Fruit fly (Drosophila melanogaster) Kc167 (cell line): Measurements from ENCODE around the gene PIG-K.

ENCODE experiments used
- Myc ChIP-seq: fragments of >200 bp; optimal IDR thresholded peaks from 2 replicates; lab custom pipeline; 2017; ENCODE audit warnings: missing external identifiers
- Sin3A ChIP-seq: fragments of >200 bp; optimal IDR thresholded peaks from 2 replicates; lab custom pipeline; 2018; ENCODE audit warnings: missing external identifiers
- h ChIP-seq: fragments of >200 bp; optimal IDR thresholded peaks from 3 replicates; lab custom pipeline; 2018; ENCODE audit warnings: missing external identifiers
- insv ChIP-seq: fragments of >200 bp; optimal IDR thresholded peaks from 3 replicates; lab custom pipeline; 2018; ENCODE audit warnings: missing external identifiers
- psq ChIP-seq: fragments of >200 bp; optimal IDR thresholded peaks from 2 replicates; lab custom pipeline; 2017; ENCODE audit warnings: missing external identifiers
- ttk ChIP-seq: sonication (Bioruptor generic); optimal IDR thresholded peaks from 2 replicates; lab custom pipeline; 2017; ENCODE audit warnings: missing external identifiers

Gene PIG-K

DNA sequence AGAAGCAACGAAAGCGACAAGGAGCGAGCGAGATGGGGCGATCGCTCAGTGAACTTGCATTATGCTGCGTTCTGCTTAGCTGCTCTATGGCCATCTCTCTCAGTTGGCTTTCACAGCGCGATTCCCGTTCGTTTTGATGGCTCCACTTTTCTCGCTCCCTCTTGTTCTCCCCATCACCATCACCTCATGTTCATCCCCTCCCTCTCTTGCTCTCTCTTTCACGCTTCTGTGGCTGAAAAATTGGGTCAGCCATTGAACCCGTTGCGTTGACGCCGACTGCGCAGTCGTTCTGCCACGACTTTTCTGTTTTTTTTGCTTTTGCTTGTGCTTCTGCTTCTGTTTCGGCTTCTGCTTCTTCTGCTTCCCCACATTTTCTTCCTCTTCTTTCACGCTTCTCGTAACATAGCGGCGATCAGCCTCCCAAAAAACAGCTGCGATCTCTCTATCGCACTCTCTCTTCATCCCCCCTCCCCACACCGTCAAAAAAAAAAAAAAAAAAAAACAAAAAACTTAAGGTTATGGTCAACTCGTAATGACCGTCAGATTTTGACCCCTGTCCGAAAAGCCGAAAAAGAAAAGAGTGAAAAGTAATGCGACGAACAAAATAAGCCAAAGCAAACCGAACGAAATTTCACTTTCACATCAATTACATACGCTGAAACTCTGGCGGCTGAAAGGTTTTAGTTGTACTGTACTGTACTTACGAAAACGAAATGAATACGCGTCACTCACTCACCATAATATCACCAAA is 38.4 kb downstream of the PIG-K start:
- TF ChIP-seq Sin3A (no peak), insv (lab: Kevin White, UChicago) (no peak), psq (no peak), Myc (no peak), ttk (lab: Kevin White, UChicago) (no peak), h (lab: Kevin White, UChicago) (no peak)

- TF ChIP-seq Sin3A (no peak), psq (no peak), ttk (lab: Kevin White, UChicago) (no peak), Myc (no peak), insv (lab: Kevin White, UChicago) (no peak), h (lab: Kevin White, UChicago) (no peak)
Measured at dm6 chrX:1969775-1970574, 39.2 kb downstream of the PIG-K start.

DNA sequence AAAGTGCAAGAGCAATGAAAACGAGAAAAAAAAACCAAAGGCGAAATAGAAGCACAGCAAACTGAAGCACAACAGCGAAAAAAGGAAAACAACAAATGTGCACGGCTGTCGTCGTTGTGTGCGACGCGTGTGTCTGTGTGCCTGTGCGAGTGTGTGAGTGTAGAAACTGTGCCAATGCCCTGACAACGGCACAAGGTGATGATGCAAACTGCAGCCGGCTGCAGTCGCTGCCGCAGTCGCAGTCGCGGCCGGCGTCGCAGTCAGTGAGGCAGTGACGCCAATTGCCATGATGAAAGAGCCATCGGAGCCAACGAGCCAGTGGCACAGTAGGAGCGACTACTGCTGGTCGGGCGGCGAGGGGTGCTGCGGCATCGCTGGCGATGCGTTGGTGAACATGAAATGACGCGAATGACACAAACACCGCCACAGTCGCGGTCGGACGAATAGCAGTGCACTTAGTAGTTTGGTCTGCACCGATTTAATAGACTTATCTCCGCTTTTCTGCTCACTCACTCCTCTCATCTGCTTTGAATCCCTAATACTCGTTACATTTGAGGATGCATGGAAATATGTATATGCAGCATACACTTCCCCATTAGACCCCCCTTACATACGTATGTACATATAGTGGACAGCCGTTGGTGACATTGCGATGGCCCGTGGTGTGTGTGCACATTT is 40.4 kb downstream of the PIG-K start:
- no peak for TF ChIP-seq h (lab: Kevin White, UChicago)
- no peak for TF ChIP-seq Myc
- TF ChIP-seq insv (lab: Kevin White, UChicago) = no peak
- TF ChIP-seq Sin3A = no peak
- TF ChIP-seq ttk (lab: Kevin White, UChicago) = no peak
- no peak for TF ChIP-seq psq

- TF ChIP-seq ttk (lab: Kevin White, UChicago) = no peak
- no peak for TF ChIP-seq Sin3A
- no peak for TF ChIP-seq Myc
- no peak for TF ChIP-seq insv (lab: Kevin White, UChicago)
Measured at dm6 chrX:1968152-1968551, 41.0 kb downstream of the PIG-K start.

DNA sequence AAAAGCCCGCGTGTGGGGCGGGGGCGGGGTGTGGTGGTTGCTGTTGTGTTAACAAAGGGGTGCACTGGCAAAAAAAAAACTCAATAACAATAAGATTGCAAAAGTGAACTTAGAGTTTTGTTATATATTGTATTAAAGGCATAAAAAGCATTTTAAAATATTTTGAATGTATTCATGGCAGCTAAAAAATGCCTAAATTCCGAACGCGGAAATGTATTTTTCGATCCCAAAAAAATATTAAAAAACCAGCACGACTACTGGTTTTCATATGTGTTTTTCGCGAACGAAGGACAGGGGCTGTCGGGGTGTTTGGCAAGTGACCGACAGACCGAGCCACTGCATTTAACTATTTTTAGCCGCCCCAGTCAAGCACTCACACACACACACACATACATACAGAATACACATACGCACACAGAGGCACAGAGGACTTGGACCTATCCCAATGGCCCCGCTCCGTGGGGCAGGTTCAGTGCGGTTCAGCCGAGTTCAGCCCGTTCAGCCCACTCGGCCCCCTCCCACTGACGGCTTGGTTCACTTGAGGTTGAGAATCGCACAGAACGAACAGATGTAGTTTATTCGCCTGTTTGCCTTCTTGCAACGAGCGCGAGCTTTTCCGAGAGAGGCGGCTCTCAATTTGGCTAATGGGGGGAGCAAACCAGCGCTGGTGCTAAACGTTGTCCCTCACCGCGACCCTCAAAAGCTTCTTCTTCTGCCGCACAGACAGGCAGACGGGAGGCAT is 42.2 kb downstream of the PIG-K start:
- TF ChIP-seq insv (lab: Kevin White, UChicago) = no peak
- no peak for TF ChIP-seq Myc
- no peak for TF ChIP-seq h (lab: Kevin White, UChicago)
- TF ChIP-seq ttk (lab: Kevin White, UChicago) = no peak

DNA sequence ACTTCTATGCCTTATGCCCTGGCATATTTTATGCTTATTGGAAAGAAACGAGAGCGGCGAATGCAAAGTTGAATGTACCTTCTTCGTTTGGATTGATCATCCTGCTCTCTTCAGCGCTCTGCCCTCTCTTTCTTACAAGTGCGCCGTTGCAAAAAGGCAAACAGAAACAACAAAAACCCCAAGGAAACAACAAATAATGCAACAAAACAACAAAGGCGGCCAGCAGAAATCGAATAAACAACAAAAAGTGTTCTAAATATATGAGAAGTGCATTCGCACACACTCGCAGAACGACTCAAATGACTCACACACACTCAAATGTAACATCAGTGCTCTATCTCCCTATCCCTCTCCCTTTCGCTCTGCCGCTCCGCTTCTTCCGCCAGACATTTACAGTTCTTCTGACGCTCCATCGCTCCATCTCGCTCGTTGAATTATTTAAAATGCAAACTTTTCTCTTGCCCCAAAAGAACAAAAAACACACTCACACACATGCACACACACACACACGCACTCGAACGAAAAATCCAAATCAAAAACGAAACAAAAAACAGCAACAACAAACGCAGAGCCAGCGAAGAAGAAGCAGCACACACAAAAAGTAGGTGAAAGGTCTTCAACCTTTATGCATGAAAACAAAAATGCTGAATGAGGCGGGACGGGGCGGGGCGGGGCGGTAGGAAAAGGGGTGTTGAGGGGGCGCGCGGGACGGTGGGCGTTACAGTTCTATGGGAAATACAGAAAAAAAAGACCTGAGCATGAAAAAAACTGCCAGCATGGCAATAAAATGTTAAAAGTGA is 43.0 kb downstream of the PIG-K start:
- TF ChIP-seq h (lab: Kevin White, UChicago) = no peak
- TF ChIP-seq Sin3A = no peak
- no peak for TF ChIP-seq Myc
- TF ChIP-seq psq = no peak
- TF ChIP-seq insv (lab: Kevin White, UChicago) = no peak
- TF ChIP-seq ttk (lab: Kevin White, UChicago) = no peak

dm6 chrX:1965512-1965911 is 43.7 kb downstream of the PIG-K start:
- no peak for TF ChIP-seq insv (lab: Kevin White, UChicago)
- TF ChIP-seq Myc = no peak
- TF ChIP-seq Sin3A = no peak
- no peak for TF ChIP-seq h (lab: Kevin White, UChicago)
- TF ChIP-seq ttk (lab: Kevin White, UChicago) = no peak
- no peak for TF ChIP-seq psq

DNA sequence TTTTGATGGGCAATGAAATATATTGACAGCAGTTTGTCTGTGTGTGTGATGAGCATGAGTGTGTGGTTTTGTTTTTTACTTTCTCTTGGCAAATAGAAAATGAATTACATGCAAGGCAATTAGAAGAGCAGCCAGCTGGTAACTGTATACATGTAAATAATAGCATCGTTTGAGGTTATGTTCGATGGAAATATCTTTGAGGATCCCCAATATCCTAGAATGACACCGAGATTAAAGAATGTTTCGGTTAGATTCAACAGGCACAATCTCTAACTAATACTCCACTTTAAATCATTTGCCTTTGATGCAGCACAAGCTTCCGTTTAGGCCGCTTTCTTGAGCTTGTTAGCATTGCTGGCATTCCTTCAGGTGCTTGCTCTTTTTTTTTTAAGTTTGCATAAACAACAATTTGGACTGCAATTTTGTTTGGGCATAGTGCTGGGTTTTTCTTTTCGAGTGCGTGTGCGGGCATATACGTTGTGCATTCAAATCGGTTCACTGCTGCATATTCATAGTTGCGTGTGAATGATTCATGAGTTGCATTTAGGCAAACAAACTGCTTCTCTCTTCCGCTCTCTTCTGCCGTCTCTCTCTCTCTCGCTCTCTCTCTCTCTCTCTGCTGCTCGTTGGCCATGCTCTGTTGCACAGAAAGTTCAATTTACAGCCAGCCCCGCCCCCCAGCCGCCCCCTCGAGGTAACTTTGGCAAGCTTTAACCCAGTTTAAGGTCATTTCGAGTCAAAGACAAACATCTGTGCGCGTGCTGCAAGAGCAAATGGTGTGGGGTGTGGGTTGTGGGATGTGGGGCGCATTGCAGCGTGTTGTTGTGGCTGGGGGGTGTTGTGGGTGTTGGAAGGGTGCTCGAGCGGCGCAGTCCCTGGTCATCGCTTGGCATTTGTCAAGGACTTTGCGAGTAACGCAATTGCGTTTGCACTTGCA is 44.5 kb downstream of the PIG-K start:
- TF ChIP-seq ttk (lab: Kevin White, UChicago) = no peak
- TF ChIP-seq psq = no peak
- no peak for TF ChIP-seq Myc
- TF ChIP-seq Sin3A = no peak
- no peak for TF ChIP-seq h (lab: Kevin White, UChicago)

dm6 chrX:1963591-1964216 is 45.5 kb downstream of the PIG-K start:
- no peak for TF ChIP-seq Myc
- TF ChIP-seq Sin3A = no peak
- no peak for TF ChIP-seq ttk (lab: Kevin White, UChicago)
- no peak for TF ChIP-seq psq
- TF ChIP-seq insv (lab: Kevin White, UChicago) = no peak
- no peak for TF ChIP-seq h (lab: Kevin White, UChicago)

- TF ChIP-seq h (lab: Kevin White, UChicago) = no peak
- no peak for TF ChIP-seq insv (lab: Kevin White, UChicago)
- TF ChIP-seq ttk (lab: Kevin White, UChicago) = no peak
- no peak for TF ChIP-seq Myc
- no peak for TF ChIP-seq psq
- TF ChIP-seq Sin3A = no peak
Measured at dm6 chrX:1963192-1963590, 46.0 kb downstream of the PIG-K start.
